Fruit fly (Drosophila melanogaster) whole organism, prepupa: ENCODE measurements around the gene Cf2.
A peak's percentile ranks its signal among the peaks of the same experiment; 100 is the strongest.

Experiments used
- CG10631 ChIP-seq: fragments of 200-800 bp; sonication (Bioruptor generic); optimal IDR thresholded peaks from 2 replicates; lab custom pipeline; 2016; ENCODE audit warnings: missing biosample characterization, missing genetic modification characterization
- CG11294 ChIP-seq: fragments of 200-800 bp; sonication (Bioruptor generic); IDR thresholded peaks from 2 replicates; pipeline ENCODE4 v1.3.6; 2022; ENCODE audit warnings: missing biosample characterization, missing genetic modification characterization
- CG11902 ChIP-seq: fragments of 200-800 bp; sonication (Bioruptor generic); optimal IDR thresholded peaks from 3 replicates; lab custom pipeline; 2016; ENCODE audit warnings: missing biosample characterization, missing genetic modification characterization
- CG15336 ChIP-seq: fragments of 200-800 bp; sonication (Bioruptor generic); IDR thresholded peaks from 2 replicates; pipeline ENCODE4 v1.3.6; 2022; ENCODE audit warnings: missing biosample characterization, missing genetic modification characterization
- CG16779 ChIP-seq: fragments of 200-800 bp; sonication (Bioruptor generic); optimal IDR thresholded peaks from 3 replicates; lab custom pipeline; 2017; ENCODE audit warnings: missing biosample characterization, mild to moderate bottlenecking, missing genetic modification characterization
- CG3032 ChIP-seq: fragments of 200-800 bp; optimal IDR thresholded peaks from 2 replicates; lab custom pipeline; 2019; ENCODE audit warnings: missing biosample characterization, mild to moderate bottlenecking, missing genetic modification characterization, moderate library complexity
- CG32006 ChIP-seq: fragments of 200-800 bp; sonication (Bioruptor generic); optimal IDR thresholded peaks from 3 replicates; lab custom pipeline; 2017; ENCODE audit warnings: missing biosample characterization, mild to moderate bottlenecking, missing genetic modification characterization
- CG3919 ChIP-seq: fragments of 200-800 bp; sonication (Bioruptor generic); optimal IDR thresholded peaks from 3 replicates; lab custom pipeline; 2016; ENCODE audit warnings: missing biosample characterization, missing genetic modification characterization
- CG6163 ChIP-seq: fragments of 200-800 bp; sonication (Bioruptor generic); IDR thresholded peaks from 3 replicates; pipeline ENCODE4 v1.3.6; 2022; ENCODE audit warnings: missing biosample characterization, missing genetic modification characterization
- CG6276 ChIP-seq: fragments of 200-800 bp; sonication (Bioruptor generic); optimal IDR thresholded peaks from 2 replicates; lab custom pipeline; 2017; ENCODE audit warnings: missing biosample characterization, mild to moderate bottlenecking, missing genetic modification characterization
- CG6792 ChIP-seq: fragments of 200-800 bp; sonication (Bioruptor generic); optimal IDR thresholded peaks from 3 replicates; lab custom pipeline; 2016; ENCODE audit warnings: missing biosample characterization, missing genetic modification characterization
- CG6854 ChIP-seq: fragments of 200-800 bp; sonication (Bioruptor generic); optimal IDR thresholded peaks from 2 replicates; lab custom pipeline; 2017; ENCODE audit warnings: missing biosample characterization, mild to moderate bottlenecking, missing genetic modification characterization
- CG8119 ChIP-seq: fragments of 200-800 bp; sonication (Bioruptor generic); IDR thresholded peaks from 3 replicates; pipeline ENCODE4 v1.3.6; 2022; ENCODE audit warnings: missing biosample characterization, missing genetic modification characterization
- CG8632 ChIP-seq: fragments of 200-800 bp; sonication (Bioruptor generic); optimal IDR thresholded peaks from 3 replicates; lab custom pipeline; 2016; ENCODE audit warnings: missing biosample characterization, missing genetic modification characterization
- Eip75B ChIP-seq: fragments of 200-800 bp; sonication (Bioruptor generic); optimal IDR thresholded peaks from 3 replicates; lab custom pipeline; 2016; ENCODE audit warnings: missing biosample characterization, missing genetic modification characterization
- Eip78C ChIP-seq: fragments of 200-800 bp; sonication (Bioruptor generic); peaks from one replicate; lab custom pipeline; 2016; ENCODE audit warnings: missing biosample characterization, missing genetic modification characterization
- Hr38 ChIP-seq: sonication (Bioruptor generic); optimal IDR thresholded peaks from 2 replicates; lab custom pipeline; 2016; ENCODE audit warnings: missing biosample characterization, missing genetic modification characterization
- Hr4 ChIP-seq: fragments of 200-800 bp; sonication (Bioruptor generic); optimal IDR thresholded peaks from 3 replicates; lab custom pipeline; 2016; ENCODE audit warnings: missing biosample characterization, missing genetic modification characterization
- Lpt ChIP-seq: fragments of 200-800 bp; sonication (Bioruptor generic); optimal IDR thresholded peaks from 3 replicates; lab custom pipeline; 2016; ENCODE audit warnings: missing biosample characterization, missing genetic modification characterization
- Met ChIP-seq: fragments of 200-800 bp; sonication (Bioruptor generic); optimal IDR thresholded peaks from 3 replicates; lab custom pipeline; 2016; ENCODE audit warnings: missing biosample characterization, missing genetic modification characterization
- OdsH ChIP-seq: fragments of 200-800 bp; sonication (Bioruptor generic); optimal IDR thresholded peaks from 3 replicates; lab custom pipeline; 2016; ENCODE audit warnings: missing biosample characterization, missing genetic modification characterization
- Sox102F ChIP-seq: fragments of 200-800 bp; sonication (Bioruptor generic); optimal IDR thresholded peaks from 2 replicates; lab custom pipeline; 2016; ENCODE audit warnings: missing biosample characterization, mild to moderate bottlenecking, missing genetic modification characterization
- Sox14 ChIP-seq: fragments of 200-800 bp; sonication (Bioruptor generic); optimal IDR thresholded peaks from 3 replicates; lab custom pipeline; 2016; ENCODE audit warnings: missing biosample characterization, missing genetic modification characterization
- Sox15 ChIP-seq: fragments of 200-800 bp; sonication (Bioruptor generic); optimal IDR thresholded peaks from 3 replicates; lab custom pipeline; 2016; ENCODE audit warnings: missing biosample characterization, missing genetic modification characterization
- achi ChIP-seq: fragments of 200-800 bp; sonication (Bioruptor generic); optimal IDR thresholded peaks from 3 replicates; lab custom pipeline; 2016; ENCODE audit warnings: missing biosample characterization, missing genetic modification characterization
- acj6 ChIP-seq: fragments of 200-800 bp; sonication (Bioruptor generic); optimal IDR thresholded peaks from 3 replicates; lab custom pipeline; 2016; ENCODE audit warnings: missing biosample characterization, missing genetic modification characterization
- cyc ChIP-seq: fragments of 200-800 bp; sonication (Bioruptor generic); optimal IDR thresholded peaks from 3 replicates; lab custom pipeline; 2016; ENCODE audit warnings: missing biosample characterization, missing genetic modification characterization
- dac ChIP-seq: fragments of 200-800 bp; sonication (Bioruptor generic); optimal IDR thresholded peaks from 2 replicates; lab custom pipeline; 2017; ENCODE audit warnings: missing biosample characterization, mild to moderate bottlenecking, missing genetic modification characterization
- eg ChIP-seq: fragments of 200-800 bp; sonication (Bioruptor generic); IDR thresholded peaks from 3 replicates; pipeline ENCODE4 v1.3.6; 2022; ENCODE audit warnings: missing biosample characterization, missing genetic modification characterization
- esn ChIP-seq: fragments of 200-800 bp; sonication (Bioruptor generic); optimal IDR thresholded peaks from 2 replicates; lab custom pipeline; 2016; ENCODE audit warnings: missing biosample characterization, mild to moderate bottlenecking, missing genetic modification characterization, moderate library complexity
- lz ChIP-seq: fragments of 200-800 bp; sonication (Bioruptor generic); optimal IDR thresholded peaks from 3 replicates; lab custom pipeline; 2016; ENCODE audit warnings: missing biosample characterization, missing genetic modification characterization
- spab ChIP-seq: fragments of 200-800 bp; sonication (Bioruptor generic); optimal IDR thresholded peaks from 2 replicates; lab custom pipeline; 2017; ENCODE audit warnings: missing biosample characterization, mild to moderate bottlenecking, missing genetic modification characterization, missing genetic modification reagents
- ss ChIP-seq, 2 experiments: fragments of 200-800 bp; sonication (Bioruptor generic); optimal IDR thresholded peaks; 2 replicates in 1 of 2; 3 replicates in 1 of 2; lab custom pipeline; 2017 to 2018; ENCODE audit warnings: mild to moderate bottlenecking in 2 of 2, missing biosample characterization in 2 of 2, missing genetic modification characterization in 2 of 2, moderate library complexity in 1 of 2
- topi ChIP-seq: fragments of 200-800 bp; sonication (Bioruptor generic); optimal IDR thresholded peaks from 3 replicates; lab custom pipeline; 2016; ENCODE audit warnings: missing biosample characterization, missing genetic modification characterization
- vri ChIP-seq: fragments of 200-800 bp; sonication (Bioruptor generic); optimal IDR thresholded peaks from 3 replicates; lab custom pipeline; 2016; ENCODE audit warnings: missing biosample characterization, mild to moderate bottlenecking, missing genetic modification characterization

Gene Cf2

DNA sequence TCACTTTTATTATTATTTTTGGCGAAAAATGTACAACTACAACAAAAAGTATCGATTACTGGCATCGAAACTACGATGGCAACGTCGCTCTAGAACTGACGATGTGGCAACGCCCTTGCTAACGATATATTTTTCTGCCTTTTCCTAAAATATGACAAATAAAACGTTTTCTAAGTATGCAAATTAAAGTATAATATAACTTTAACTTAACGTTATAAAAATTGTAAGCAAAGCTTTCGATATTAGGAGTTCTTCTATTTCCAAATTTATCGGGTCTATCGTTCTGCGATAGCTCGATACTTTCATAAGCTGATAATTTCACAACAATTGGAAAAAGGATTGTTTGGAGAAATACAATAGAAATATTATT is at the start of gene Cf2, which contains the start of gene CG3008:
Cf2 (minus strand) TSS at position 85 of the 370 bp plus-strand sequence.
CG3008 (plus strand) TSS at position 276 of the 370 bp plus-strand sequence.
- peak; percentile 8 for TF ChIP-seq Hr4 (GFP tag; lab: Kevin White, UChicago)
- peak; percentile 60 for TF ChIP-seq Sox14 (GFP tag; lab: Kevin White, UChicago)
- no peak for TF ChIP-seq CG3919 (GFP tag; lab: Kevin White, UChicago)
- no peak for TF ChIP-seq CG6276
- peak; percentile 8 for TF ChIP-seq vri
- TF ChIP-seq lz (GFP tag; lab: Kevin White, UChicago): peak; percentile 22
- TF ChIP-seq OdsH (GFP tag; lab: Kevin White, UChicago): no peak
- TF ChIP-seq esn (GFP tag; lab: Kevin White, UChicago): peak; percentile 44
- TF ChIP-seq Eip78C (GFP tag; lab: Kevin White, UChicago): peak; percentile 73
- peak; percentile 7 for TF ChIP-seq CG3032 (tag; lab: Kevin White, UChicago)
- TF ChIP-seq, all 60 proteins: peak for 7

DNA sequence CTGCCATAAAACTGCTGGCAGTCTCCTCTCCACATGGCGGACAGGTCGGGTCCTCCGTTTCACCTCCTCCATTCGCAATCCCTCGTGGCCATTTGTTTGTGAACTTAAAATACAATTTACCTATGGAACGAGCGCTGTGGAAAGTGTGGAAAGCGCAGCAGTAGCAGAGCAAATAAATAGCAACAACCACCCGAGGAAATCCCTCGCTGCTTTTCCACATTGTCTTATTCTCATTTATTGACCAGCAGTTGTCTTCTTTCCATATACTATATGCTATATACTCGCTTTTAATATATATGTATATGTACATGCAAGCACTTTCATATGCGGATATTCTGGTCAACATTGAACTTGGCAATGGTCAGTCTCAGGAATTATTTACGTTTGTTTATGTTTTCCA is 49.4 kb upstream of the Cf2 start, which contains the start of gene hoe1:
hoe1 (minus strand) TSS at position 101 of the 400 bp plus-strand sequence.
- no peak for TF ChIP-seq CG3032 (tag; lab: Kevin White, UChicago)
- TF ChIP-seq esn (GFP tag; lab: Kevin White, UChicago): no peak
- TF ChIP-seq CG8119 (GFP tag; lab: Robert Waterston, UW): no peak
- no peak for TF ChIP-seq achi (GFP tag; lab: Kevin White, UChicago)
- no peak for TF ChIP-seq CG6276
- TF ChIP-seq Eip78C (GFP tag; lab: Kevin White, UChicago): no peak
- no peak for TF ChIP-seq CG10631
- TF ChIP-seq CG6792: no peak
- no peak for TF ChIP-seq spab (GFP tag; lab: Kevin White, UChicago)
- TF ChIP-seq topi (GFP tag; lab: Kevin White, UChicago): no peak
- TF ChIP-seq CG8632 (GFP tag; lab: Kevin White, UChicago): no peak
- TF ChIP-seq Sox15: no peak
- no peak for TF ChIP-seq dac (GFP tag; lab: Kevin White, UChicago)
- no peak for TF ChIP-seq vri
- no peak for TF ChIP-seq Hr38 (GFP tag; lab: Kevin White, UChicago)
- TF ChIP-seq Sox102F (GFP tag; lab: Kevin White, UChicago): no peak
- TF ChIP-seq cyc: no peak
- TF ChIP-seq Eip75B (GFP tag; lab: Kevin White, UChicago): no peak
- TF ChIP-seq, all 60 proteins: peak for 0

DNA sequence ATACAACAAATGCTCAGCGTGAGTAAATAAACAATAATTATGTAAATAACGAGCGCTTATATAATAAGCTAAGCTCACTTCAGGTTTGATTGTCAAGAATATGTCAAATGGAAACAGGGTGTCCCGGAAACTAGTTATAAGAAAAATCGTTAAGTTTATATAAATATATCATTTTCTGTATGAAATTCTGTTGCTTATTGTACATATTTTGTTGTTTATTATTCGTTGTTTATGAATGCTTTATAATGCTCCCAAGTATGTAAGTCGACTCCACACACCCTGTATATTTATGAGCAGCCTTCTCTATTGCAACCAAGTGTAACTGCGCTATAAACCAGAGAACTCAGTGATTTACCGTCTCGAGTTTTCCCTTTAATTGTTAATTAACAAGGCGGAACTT is 47.6 kb upstream of the Cf2 start:
- no peak for TF ChIP-seq Sox102F (GFP tag; lab: Kevin White, UChicago)
- TF ChIP-seq ss (GFP tag; optimal IDR thresholded peaks at IDR 0.05; lab: Kevin White, UChicago): no peak
- TF ChIP-seq Hr4 (GFP tag; lab: Kevin White, UChicago): peak; percentile 11
- peak; percentile 61; the same call in 2 of the 3 replicates for TF ChIP-seq CG6163
- TF ChIP-seq Lpt (GFP tag; lab: Kevin White, UChicago): no peak
- TF ChIP-seq eg (GFP tag; lab: Robert Waterston, UW): peak; percentile 77
- peak; percentile 9 for TF ChIP-seq acj6 (GFP tag; lab: Kevin White, UChicago)
- TF ChIP-seq CG32006: peak; percentile 11
- peak; percentile 56 for TF ChIP-seq Eip78C (GFP tag; lab: Kevin White, UChicago)
- TF ChIP-seq OdsH (GFP tag; lab: Kevin White, UChicago): no peak
- peak; percentile 66; the same call in 1 of the 2 replicates for TF ChIP-seq CG15336 (GFP tag; lab: Robert Waterston, UW)
- TF ChIP-seq CG8119 (GFP tag; lab: Robert Waterston, UW): peak; percentile 60; the same call in 2 of the 3 replicates
- no peak for TF ChIP-seq CG16779 (tag; lab: Kevin White, UChicago)

DNA sequence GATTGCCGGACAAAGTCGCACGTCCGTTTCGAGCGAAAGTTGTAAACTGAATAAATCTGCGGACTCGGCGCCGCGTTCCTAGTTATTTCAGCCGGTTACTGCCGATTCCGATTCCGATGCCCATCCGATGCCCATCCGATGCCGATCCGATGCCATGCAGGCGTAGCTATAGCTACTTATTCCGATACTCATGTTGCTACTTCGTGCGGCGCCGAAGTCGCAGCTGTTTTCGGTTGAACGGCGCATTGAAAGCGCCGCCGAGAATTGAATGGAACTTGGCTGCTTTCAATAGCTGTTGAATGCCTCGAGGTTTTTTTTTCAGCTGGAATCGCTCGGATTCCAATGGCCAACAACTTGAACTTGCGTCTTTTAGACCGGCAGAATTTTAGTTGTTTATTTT is 45.4 kb upstream of the Cf2 start:
- TF ChIP-seq eg (GFP tag; lab: Robert Waterston, UW) (peak; percentile 42; the same call in 1 of the 3 replicates), CG6854 (GFP tag; lab: Kevin White, UChicago) (no peak), CG6792 (no peak), CG16779 (tag; lab: Kevin White, UChicago) (peak; percentile 19), Sox15 (no peak), CG6163 (0 out of 3 replicates have a peak, but pooled peaks have one; percentile 21), Eip78C (GFP tag; lab: Kevin White, UChicago) (peak; percentile 30)

DNA sequence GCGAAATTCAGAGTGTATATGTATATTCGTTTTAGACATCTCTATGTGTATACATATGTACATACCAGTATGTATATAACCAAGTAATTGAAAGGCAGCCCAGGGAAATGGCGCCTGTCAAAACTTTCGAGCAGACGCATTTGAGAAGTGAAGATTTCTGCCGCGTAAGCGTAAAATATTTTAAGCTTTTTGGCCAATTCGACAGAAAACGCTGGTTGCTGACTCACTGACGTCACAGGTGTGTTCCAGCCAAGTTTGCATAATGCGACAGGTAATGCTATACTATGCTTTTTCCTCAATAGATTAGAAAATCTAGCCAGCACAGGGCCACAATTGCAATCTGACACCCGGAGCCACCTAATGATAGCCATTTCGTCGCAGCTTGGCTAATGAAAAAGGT is 33.8 kb upstream of the Cf2 start:
- TF ChIP-seq Sox14 (GFP tag; lab: Kevin White, UChicago): no peak
- no peak for TF ChIP-seq Met (GFP tag; lab: Kevin White, UChicago)
- TF ChIP-seq spab (GFP tag; lab: Kevin White, UChicago): no peak
- TF ChIP-seq CG8632 (GFP tag; lab: Kevin White, UChicago): no peak
- no peak for TF ChIP-seq CG11294
- TF ChIP-seq CG11902: no peak
- TF ChIP-seq, all 60 proteins: peak for 0
